Worm (Caenorhabditis elegans): Measurements from ENCODE around the gene irld-36.

The irld-36 gene

ce11 chrII:1692827-1693226 lies 13.6 kb downstream of the irld-36 start, which contains the start of gene fbxc-21:
Gene fbxc-21, minus strand, starts transcription at chrII:1692927.
- TF ChIP-seq peb-1 (tag; optimal IDR thresholded peaks at IDR 0.05): no peak
- no peak for TF ChIP-seq dmd-4 (tag; optimal IDR thresholded peaks at IDR 0.05)
- TF ChIP-seq nhr-6 (tag; optimal IDR thresholded peaks at IDR 0.05): no peak
- no peak for TF ChIP-seq skn-1 (tag; optimal IDR thresholded peaks at IDR 0.05)
- TF ChIP-seq ceh-82 (tag; optimal IDR thresholded peaks at IDR 0.05): no peak
- TF ChIP-seq mab-5 (tag; optimal IDR thresholded peaks at IDR 0.05): no peak
- no peak for TF ChIP-seq sma-3 (GFP tag; optimal IDR thresholded peaks at IDR 0.05)
- TF ChIP-seq ZK546.5 (tag; optimal IDR thresholded peaks at IDR 0.05): no peak
- TF ChIP-seq ama-1 (optimal IDR thresholded peaks at IDR 0.05): no peak
- no peak for TF ChIP-seq egl-27 (tag; optimal IDR thresholded peaks at IDR 0.05)

ce11 chrII:1694530-1694929 lies 15.3 kb downstream of the irld-36 start, which contains the start of gene fbxc-26:
Gene fbxc-26, minus strand, starts transcription at chrII:1694630.
- TF ChIP-seq C34F6.9 (tag; optimal IDR thresholded peaks at IDR 0.05): no peak
- TF ChIP-seq lin-13 (GFP tag; optimal IDR thresholded peaks at IDR 0.05): no peak
- TF ChIP-seq aly-2 (tag; optimal IDR thresholded peaks at IDR 0.05): no peak
- no peak for TF ChIP-seq lin-39 (tag; optimal IDR thresholded peaks at IDR 0.05)
- no peak for TF ChIP-seq ceh-16 (tag; optimal IDR thresholded peaks at IDR 0.05)
- no peak for TF ChIP-seq fos-1 (tag; optimal IDR thresholded peaks at IDR 0.05)
- TF ChIP-seq nhr-129 (tag; optimal IDR thresholded peaks at IDR 0.05): no peak
- TF ChIP-seq unc-62 (GFP tag; optimal IDR thresholded peaks at IDR 0.05): no peak
- no peak for TF ChIP-seq zag-1 (tag; optimal IDR thresholded peaks at IDR 0.05)
- no peak for TF ChIP-seq nhr-6 (tag; optimal IDR thresholded peaks at IDR 0.05)
- no peak for TF ChIP-seq ztf-4 (tag; optimal IDR thresholded peaks at IDR 0.05)
- TF ChIP-seq ztf-1 (GFP tag; conservative IDR thresholded peaks at IDR 0.05): no peak
- no peak for TF ChIP-seq nhr-23 (tag; optimal IDR thresholded peaks at IDR 0.05)
- no peak for TF ChIP-seq nhr-21 (tag; optimal IDR thresholded peaks at IDR 0.05)
- TF ChIP-seq snpc-4 (tag; optimal IDR thresholded peaks at IDR 0.05): no peak
- no peak for TF ChIP-seq nhr-10 (tag; optimal IDR thresholded peaks at IDR 0.05)
- TF ChIP-seq nhr-237 (tag; optimal IDR thresholded peaks at IDR 0.05): no peak

- TF ChIP-seq Y55F3AM.14 (GFP tag; optimal IDR thresholded peaks at IDR 0.05): no peak
- TF ChIP-seq mbf-1 (tag; optimal IDR thresholded peaks at IDR 0.05): no peak
- TF ChIP-seq crh-2 (tag; optimal IDR thresholded peaks at IDR 0.05): no peak
- TF ChIP-seq snpc-4 (tag; optimal IDR thresholded peaks at IDR 0.05): no peak
- TF ChIP-seq peb-1 (tag; optimal IDR thresholded peaks at IDR 0.05): no peak
- TF ChIP-seq egl-27 (tag; optimal IDR thresholded peaks at IDR 0.05): no peak
- no peak for TF ChIP-seq zag-1 (tag; optimal IDR thresholded peaks at IDR 0.05)
- TF ChIP-seq nhr-6 (tag; optimal IDR thresholded peaks at IDR 0.05): no peak
- TF ChIP-seq unc-55 (GFP tag; optimal IDR thresholded peaks at IDR 0.05): no peak
- TF ChIP-seq nhr-21 (tag; optimal IDR thresholded peaks at IDR 0.05): no peak
- TF ChIP-seq dmd-4 (tag; optimal IDR thresholded peaks at IDR 0.05): no peak
- TF ChIP-seq nhr-237 (tag; optimal IDR thresholded peaks at IDR 0.05): no peak
- no peak for TF ChIP-seq alr-1 (tag; optimal IDR thresholded peaks at IDR 0.05)
- TF ChIP-seq unc-39 (tag; optimal IDR thresholded peaks at IDR 0.05): no peak
- no peak for TF ChIP-seq ceh-82 (tag; optimal IDR thresholded peaks at IDR 0.05)
- no peak for TF ChIP-seq fos-1 (tag; optimal IDR thresholded peaks at IDR 0.05)
These were observed 16.7 kb downstream of the irld-36 start, which contains the start of gene F58E1.13 for ce11 chrII:1695861-1696260. Gene F58E1.13, minus strand, starts transcription at chrII:1695872.

DNA sequence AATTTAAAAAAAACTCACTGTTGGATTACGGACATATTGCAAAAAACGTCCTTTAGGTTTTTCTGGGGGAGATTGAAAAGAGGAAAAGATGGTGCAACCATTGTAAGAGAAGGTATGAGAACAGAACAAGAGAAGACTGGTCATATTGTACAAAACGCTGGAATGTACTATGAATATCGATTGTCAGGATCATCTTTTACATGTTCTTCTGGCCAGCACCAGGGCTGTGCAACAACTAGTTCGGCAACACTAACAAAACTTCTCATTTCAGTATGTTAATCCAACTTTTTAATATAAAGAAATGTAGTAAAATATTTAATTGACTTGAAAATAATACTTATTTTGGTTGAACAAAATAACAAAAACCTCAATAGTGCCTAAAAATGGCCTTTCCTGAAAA lies 24.2 kb downstream of the irld-36 start, which contains the start of gene fbxb-47:
TSS of gene fbxb-47 (minus strand) at position 101 of the 400 bp plus-strand sequence.
- TF ChIP-seq skn-1 (tag; optimal IDR thresholded peaks at IDR 0.05): no peak
- TF ChIP-seq dmd-4 (tag; optimal IDR thresholded peaks at IDR 0.05): no peak
- TF ChIP-seq nhr-237 (tag; optimal IDR thresholded peaks at IDR 0.05): no peak
- no peak for TF ChIP-seq lsy-2 (tag; optimal IDR thresholded peaks at IDR 0.05)
- no peak for TF ChIP-seq sma-3 (GFP tag; optimal IDR thresholded peaks at IDR 0.05)
- no peak for TF ChIP-seq peb-1 (tag; optimal IDR thresholded peaks at IDR 0.05)
- no peak for TF ChIP-seq elt-1 (tag; optimal IDR thresholded peaks at IDR 0.05)
- no peak for TF ChIP-seq ama-1 (optimal IDR thresholded peaks at IDR 0.05)
- no peak for TF ChIP-seq F13H6.1 (tag; optimal IDR thresholded peaks at IDR 0.05)
- no peak for TF ChIP-seq fos-1 (tag; optimal IDR thresholded peaks at IDR 0.05)
- no peak for TF ChIP-seq nhr-129 (tag; optimal IDR thresholded peaks at IDR 0.05)
- no peak for TF ChIP-seq mab-5 (tag; optimal IDR thresholded peaks at IDR 0.05)
- TF ChIP-seq unc-62 (GFP tag; optimal IDR thresholded peaks at IDR 0.05): no peak
- no peak for TF ChIP-seq C34F6.9 (tag; optimal IDR thresholded peaks at IDR 0.05)
- no peak for TF ChIP-seq lin-11 (tag; optimal IDR thresholded peaks at IDR 0.05)
- no peak for TF ChIP-seq egl-27 (tag; optimal IDR thresholded peaks at IDR 0.05)
- TF ChIP-seq nhr-10 (tag; optimal IDR thresholded peaks at IDR 0.05): no peak
- no peak for TF ChIP-seq unc-39 (tag; optimal IDR thresholded peaks at IDR 0.05)
- no peak for TF ChIP-seq ztf-11 (tag; optimal IDR thresholded peaks at IDR 0.05)
